Fruit fly (Drosophila melanogaster): Measurements from ENCODE around the gene f-cup.

DNA sequence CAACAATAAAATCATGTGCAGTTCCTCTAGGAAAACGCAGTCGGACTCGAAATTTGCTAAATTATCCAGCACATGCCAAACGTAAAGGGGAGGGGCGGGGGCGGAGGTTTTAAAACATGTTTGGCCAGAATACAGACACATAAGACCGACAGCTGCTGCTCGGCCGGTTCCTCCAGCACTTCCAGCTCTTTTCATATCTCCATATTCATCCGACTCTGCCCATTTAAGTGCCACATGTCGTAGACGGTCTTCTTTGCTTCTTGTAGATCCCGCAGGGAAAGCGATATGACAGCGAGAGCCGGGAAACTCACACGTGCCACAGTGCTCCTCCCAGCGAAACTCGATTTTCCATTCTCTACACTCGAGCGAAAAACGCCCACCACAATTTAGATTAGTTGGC is 18.4 kb upstream of the f-cup start:
- TF ChIP-seq h (GFP tag; optimal IDR thresholded peaks at IDR 0.05) = no peak
- TF ChIP-seq fru (GFP tag; optimal IDR thresholded peaks at IDR 0.05) = no peak
- TF ChIP-seq sv (GFP tag; optimal IDR thresholded peaks at IDR 0.05) = no peak
- no peak for TF ChIP-seq rgr (GFP tag; optimal IDR thresholded peaks at IDR 0.05)
- no peak for TF ChIP-seq foxo (GFP tag; optimal IDR thresholded peaks at IDR 0.05)
- TF ChIP-seq CG32264 (GFP tag; optimal IDR thresholded peaks at IDR 0.05) = no peak
- TF ChIP-seq Myc (optimal IDR thresholded peaks at IDR 0.05) = no peak
- no peak for TF ChIP-seq tai (GFP tag; optimal IDR thresholded peaks at IDR 0.05)
- TF ChIP-seq lola (GFP tag; optimal IDR thresholded peaks at IDR 0.05) = no peak
- no peak for TF ChIP-seq OdsH (GFP tag; optimal IDR thresholded peaks at IDR 0.05)
- no peak for TF ChIP-seq Dfd (GFP tag; optimal IDR thresholded peaks at IDR 0.05)
- TF ChIP-seq CG9705 (GFP tag; optimal IDR thresholded peaks at IDR 0.05) = no peak
- TF ChIP-seq Hr78 (GFP tag; optimal IDR thresholded peaks at IDR 0.05) = no peak
- no peak for TF ChIP-seq br (GFP tag; optimal IDR thresholded peaks at IDR 0.05)

Data from whole organism, wandering third instar larva.